Fruit fly (Drosophila melanogaster) whole organism, embryonic: ENCODE data around the gene CG42699.
A peak's percentile ranks its signal among the peaks of the same experiment; 100 is the strongest.

Source experiments
- Atf3 ChIP-seq: fragments of 200-800 bp; sonication (Bioruptor generic); optimal IDR thresholded peaks from 3 replicates; lab custom pipeline; 2016; ENCODE audit warnings: missing biosample characterization, missing genetic modification characterization
- CG11723 ChIP-seq: fragments of 200-800 bp; sonication (Bioruptor generic); optimal IDR thresholded peaks from 2 replicates; lab custom pipeline; 2017; ENCODE audit warnings: missing biosample characterization, mild to moderate bottlenecking, missing genetic modification characterization
- CG13424 ChIP-seq: fragments of 200-800 bp; sonication (Bioruptor generic); optimal IDR thresholded peaks from 2 replicates; lab custom pipeline; 2019; ENCODE audit warnings: missing biosample characterization, mild to moderate bottlenecking, missing genetic modification characterization, moderate library complexity
- CG13624 ChIP-seq: fragments of 200-800 bp; sonication (Bioruptor generic); optimal IDR thresholded peaks from 2 replicates; lab custom pipeline; 2016; ENCODE audit warnings: missing biosample characterization, missing genetic modification characterization
- CG15696 ChIP-seq: fragments of 200-800 bp; sonication (Bioruptor generic); optimal IDR thresholded peaks from 2 replicates; lab custom pipeline; 2019; ENCODE audit warnings: missing biosample characterization, mild to moderate bottlenecking, missing genetic modification characterization, moderate library complexity
- CG17568 ChIP-seq: fragments of 200-800 bp; sonication (Bioruptor generic); optimal IDR thresholded peaks from 2 replicates; lab custom pipeline; 2018; ENCODE audit warnings: missing biosample characterization, mild to moderate bottlenecking, missing genetic modification characterization, moderate library complexity
- CG17829 ChIP-seq: fragments of 200-800 bp; optimal IDR thresholded peaks from 2 replicates; lab custom pipeline; 2019; ENCODE audit warnings: missing biosample characterization, mild to moderate bottlenecking, missing genetic modification characterization, moderate library complexity
- CG2202 ChIP-seq: fragments of 200-800 bp; sonication (Bioruptor generic); optimal IDR thresholded peaks from 2 replicates; lab custom pipeline; 2018; ENCODE audit warnings: missing biosample characterization, mild to moderate bottlenecking, missing genetic modification characterization
- CG30020 ChIP-seq: fragments of 200-800 bp; optimal IDR thresholded peaks from 2 replicates; lab custom pipeline; 2019; ENCODE audit warnings: missing biosample characterization, mild to moderate bottlenecking, missing genetic modification characterization, moderate library complexity
- CG30431 ChIP-seq: fragments of 200-800 bp; sonication (Bioruptor generic); optimal IDR thresholded peaks from 2 replicates; lab custom pipeline; 2017; ENCODE audit warnings: missing biosample characterization, missing genetic modification characterization
- CG32767 ChIP-seq: fragments of 200-800 bp; sonication (Bioruptor generic); IDR thresholded peaks from 2 replicates; pipeline ENCODE4 v1.3.6; 2022; ENCODE audit warnings: missing biosample characterization, missing genetic modification characterization
- CG6254 ChIP-seq: fragments of 200-800 bp; sonication (Bioruptor generic); optimal IDR thresholded peaks from 3 replicates; lab custom pipeline; 2017; ENCODE audit warnings: mild to moderate bottlenecking, missing biosample characterization, missing genetic modification reagents, missing genetic modification characterization
- CG6791 ChIP-seq: fragments of 200-800 bp; sonication (Bioruptor generic); IDR thresholded peaks from 3 replicates; pipeline ENCODE4 v1.3.6; 2022; ENCODE audit warnings: missing biosample characterization, missing genetic modification characterization; ENCODE audit not compliant: partially characterized antibody
- CG9609 ChIP-seq: fragments of 200-800 bp; sonication (Bioruptor generic); optimal IDR thresholded peaks from 3 replicates; lab custom pipeline; 2016; ENCODE audit warnings: missing biosample characterization, missing genetic modification characterization
- CG9727 ChIP-seq: fragments of 200-800 bp; sonication (Bioruptor generic); optimal IDR thresholded peaks from 3 replicates; lab custom pipeline; 2017; ENCODE audit warnings: missing biosample characterization, mild to moderate bottlenecking, missing genetic modification characterization
- CG9817 ChIP-seq: fragments of 200-800 bp; sonication (Bioruptor generic); optimal IDR thresholded peaks from 2 replicates; lab custom pipeline; 2018; ENCODE audit warnings: missing biosample characterization, mild to moderate bottlenecking, missing genetic modification characterization, moderate library complexity
- Camta ChIP-seq: fragments of 200-800 bp; sonication (Bioruptor generic); optimal IDR thresholded peaks from 2 replicates; lab custom pipeline; 2016; ENCODE audit warnings: missing biosample characterization, missing genetic modification characterization
- Deaf1 ChIP-seq: fragments of 200-800 bp; optimal IDR thresholded peaks from 3 replicates; lab custom pipeline; 2019; ENCODE audit warnings: missing biosample characterization, mild to moderate bottlenecking, missing genetic modification characterization, moderate library complexity
- H15 ChIP-seq: fragments of 200-800 bp; sonication (Bioruptor generic); IDR thresholded peaks from 3 replicates; pipeline ENCODE4 v1.3.6; 2022; ENCODE audit warnings: missing biosample characterization, missing genetic modification characterization
- Hmx ChIP-seq: fragments of 200-800 bp; sonication (Bioruptor generic); optimal IDR thresholded peaks from 2 replicates; lab custom pipeline; 2016; ENCODE audit warnings: missing biosample characterization, missing genetic modification characterization
- Max ChIP-seq: fragments of 200-800 bp; sonication (Bioruptor generic); optimal IDR thresholded peaks from 2 replicates; lab custom pipeline; 2016; ENCODE audit warnings: missing biosample characterization, mild to moderate bottlenecking, missing genetic modification characterization
- NC2β ChIP-seq: fragments of 200-800 bp; sonication (Bioruptor generic); optimal IDR thresholded peaks from 2 replicates; lab custom pipeline; 2016; ENCODE audit warnings: missing biosample characterization, missing genetic modification characterization
- Pdp1 ChIP-seq, 2 experiments: fragments of 200-800 bp; sonication (Bioruptor generic); optimal IDR thresholded peaks; 3 replicates each; lab custom pipeline; 2016; ENCODE audit warnings: missing biosample characterization in 2 of 2, missing genetic modification characterization in 2 of 2, mild to moderate bottlenecking in 1 of 2, moderate library complexity in 1 of 2
- Rx ChIP-seq: fragments of 200-800 bp; sonication (Bioruptor generic); IDR thresholded peaks from 2 replicates; pipeline ENCODE4 v1.3.6; 2022; ENCODE audit warnings: missing biosample characterization, missing genetic modification characterization
- Scr ChIP-seq: fragments of 200-800 bp; sonication (Bioruptor generic); IDR thresholded peaks from 2 replicates; pipeline ENCODE4 v1.3.6; 2022; ENCODE audit warnings: missing biosample characterization, missing genetic modification characterization; ENCODE audit not compliant: partially characterized antibody
- Side ChIP-seq: fragments of 200-800 bp; sonication (Bioruptor generic); optimal IDR thresholded peaks from 2 replicates; lab custom pipeline; 2016; ENCODE audit warnings: missing biosample characterization, missing genetic modification characterization
- Ssrp ChIP-seq: fragments of 200-800 bp; sonication (Bioruptor generic); optimal IDR thresholded peaks from 2 replicates; lab custom pipeline; 2018; ENCODE audit warnings: missing biosample characterization, mild to moderate bottlenecking, missing genetic modification characterization, moderate library complexity
- ac ChIP-seq: fragments of 200-800 bp; sonication (Bioruptor generic); optimal IDR thresholded peaks from 3 replicates; lab custom pipeline; 2017; ENCODE audit warnings: missing biosample characterization, mild to moderate bottlenecking, missing genetic modification characterization
- cato ChIP-seq: fragments of 200-800 bp; sonication (Bioruptor generic); optimal IDR thresholded peaks from 2 replicates; lab custom pipeline; 2016; ENCODE audit warnings: missing biosample characterization, missing genetic modification characterization, borderline replicate concordance
- corto ChIP-seq: fragments of 200-800 bp; sonication (Bioruptor generic); optimal IDR thresholded peaks from 2 replicates; lab custom pipeline; 2016; ENCODE audit warnings: missing biosample characterization, mild to moderate bottlenecking, missing genetic modification characterization, moderate library complexity
- croc ChIP-seq: fragments of 200-800 bp; sonication (Bioruptor generic); conservative IDR thresholded peaks from 3 replicates; pipeline ENCODE4 v1.3.6; 2022; ENCODE audit warnings: missing biosample characterization, missing genetic modification characterization
- dmrt99B ChIP-seq: fragments of 200-800 bp; sonication (Bioruptor generic); optimal IDR thresholded peaks from 2 replicates; lab custom pipeline; 2018; ENCODE audit warnings: missing biosample characterization, mild to moderate bottlenecking, missing genetic modification characterization, moderate library complexity
- eyg ChIP-seq: fragments of 200-800 bp; sonication (Bioruptor generic); optimal IDR thresholded peaks from 3 replicates; lab custom pipeline; 2016; ENCODE audit warnings: missing biosample characterization, missing genetic modification characterization
- fd102C ChIP-seq: fragments of 200-800 bp; sonication (Bioruptor generic); optimal IDR thresholded peaks from 2 replicates; lab custom pipeline; 2018; ENCODE audit warnings: missing biosample characterization, mild to moderate bottlenecking, missing genetic modification characterization, moderate library complexity
- fru ChIP-seq: fragments of >200 bp; optimal IDR thresholded peaks from 2 replicates; lab custom pipeline; 2017
- gfzf ChIP-seq: fragments of 200-800 bp; sonication (Bioruptor generic); optimal IDR thresholded peaks from 2 replicates; lab custom pipeline; 2016; ENCODE audit warnings: missing biosample characterization, mild to moderate bottlenecking, missing genetic modification characterization, moderate library complexity
- gt ChIP-seq: fragments of 200-800 bp; sonication (Bioruptor generic); IDR thresholded peaks from 2 replicates; pipeline ENCODE4 v1.3.6; 2022; ENCODE audit warnings: missing biosample characterization, missing genetic modification characterization
- ind ChIP-seq: fragments of 200-800 bp; sonication (Bioruptor generic); optimal IDR thresholded peaks from 3 replicates; lab custom pipeline; 2016; ENCODE audit warnings: missing biosample characterization, missing genetic modification characterization
- kay ChIP-seq: fragments of 200-800 bp; sonication (Bioruptor generic); optimal IDR thresholded peaks from 2 replicates; lab custom pipeline; 2016; ENCODE audit warnings: missing biosample characterization, missing genetic modification characterization
- lab ChIP-seq: fragments of 200-800 bp; sonication (Bioruptor generic); optimal IDR thresholded peaks from 3 replicates; lab custom pipeline; 2017; ENCODE audit warnings: missing biosample characterization, missing genetic modification characterization, mild to moderate bottlenecking, moderate library complexity, missing genetic modification reagents
- lbe ChIP-seq: fragments of 200-800 bp; sonication (Bioruptor generic); optimal IDR thresholded peaks from 2 replicates; lab custom pipeline; 2016; ENCODE audit warnings: missing biosample characterization, mild to moderate bottlenecking, missing genetic modification characterization
- maf-S ChIP-seq: fragments of 200-800 bp; sonication (Bioruptor generic); optimal IDR thresholded peaks from 2 replicates; lab custom pipeline; 2016; ENCODE audit warnings: missing biosample characterization, missing genetic modification characterization
- mirr ChIP-seq: fragments of 200-800 bp; sonication (Bioruptor generic); optimal IDR thresholded peaks from 3 replicates; lab custom pipeline; 2018; ENCODE audit warnings: missing biosample characterization, mild to moderate bottlenecking, missing genetic modification characterization
- pros ChIP-seq: fragments of 200-800 bp; sonication (Bioruptor generic); optimal IDR thresholded peaks from 3 replicates; lab custom pipeline; 2019; ENCODE audit warnings: missing biosample characterization, mild to moderate bottlenecking, missing genetic modification characterization, moderate library complexity
- scrt ChIP-seq: fragments of 200-800 bp; sonication (Bioruptor generic); optimal IDR thresholded peaks from 2 replicates; lab custom pipeline; 2018; ENCODE audit warnings: missing biosample characterization, mild to moderate bottlenecking, missing genetic modification characterization, moderate library complexity
- slp2 ChIP-seq: fragments of 200-800 bp; sonication (Bioruptor generic); optimal IDR thresholded peaks from 2 replicates; lab custom pipeline; 2016; ENCODE audit warnings: missing biosample characterization, missing genetic modification characterization
- stwl ChIP-seq: fragments of 200-800 bp; sonication (Bioruptor generic); optimal IDR thresholded peaks from 3 replicates; lab custom pipeline; 2018; ENCODE audit warnings: missing biosample characterization, mild to moderate bottlenecking, missing genetic modification characterization, moderate library complexity
- vvl ChIP-seq: fragments of 200-800 bp; sonication (Bioruptor generic); IDR thresholded peaks from 2 replicates; pipeline ENCODE4 v1.3.6; 2022; ENCODE audit warnings: missing biosample characterization, missing genetic modification characterization
- wdn ChIP-seq: fragments of 200-800 bp; sonication (Bioruptor generic); IDR thresholded peaks from 2 replicates; pipeline ENCODE4 v1.3.6; 2022; ENCODE audit warnings: missing biosample characterization, missing genetic modification characterization
- wor ChIP-seq: fragments of 200-800 bp; sonication (Bioruptor generic); IDR thresholded peaks from 2 replicates; pipeline ENCODE4 v1.3.6; 2022; ENCODE audit warnings: missing biosample characterization, missing genetic modification characterization
- zf30C ChIP-seq: fragments of 200-800 bp; sonication (Bioruptor generic); optimal IDR thresholded peaks from 3 replicates; lab custom pipeline; 2018; ENCODE audit warnings: missing biosample characterization, mild to moderate bottlenecking, missing genetic modification characterization

CG42699 gene

DNA sequence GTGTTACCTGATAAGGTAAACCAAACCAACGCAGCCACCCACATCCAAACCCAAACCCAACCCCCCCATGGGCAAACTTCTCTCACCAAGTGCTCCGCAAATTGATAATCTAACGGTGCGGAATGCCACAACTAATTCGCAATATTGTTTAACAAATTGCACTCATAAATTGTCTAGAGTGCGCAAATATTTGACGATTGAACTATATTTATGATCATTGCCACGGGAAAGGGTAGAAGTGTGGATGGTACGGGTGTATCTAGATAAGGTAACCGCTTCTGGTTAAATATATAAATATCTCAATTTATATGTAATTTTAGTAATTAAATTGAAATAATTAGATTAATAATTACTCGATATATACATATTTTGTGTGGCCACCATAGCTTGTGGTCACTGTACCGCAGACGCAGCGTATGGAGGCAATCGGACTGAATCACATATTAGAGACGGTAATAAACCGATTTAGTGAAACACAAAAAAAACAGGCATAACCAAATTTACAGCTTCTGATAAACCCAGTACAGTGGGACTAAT lies 45.8 kb upstream of the CG42699 start (continued):
- TF ChIP-seq lbe (GFP tag; lab: Kevin White, UChicago) (peak; percentile 67), Rx (peak; percentile 21; the same call in 1 of the 2 replicates), Hmx (GFP tag; lab: Kevin White, UChicago) (no peak), CG6254 (GFP tag; lab: Kevin White, UChicago) (no peak), vvl (GFP tag; lab: Robert Waterston, UW) (peak; percentile 76), Side (no peak), fru (lab: Kevin White, UChicago) (no peak), H15 (GFP tag; lab: Robert Waterston, UW) (no peak), pros (GFP tag; lab: Kevin White, UChicago) (no peak), CG30431 (GFP tag; lab: Kevin White, UChicago) (no peak), stwl (tag; lab: Kevin White, UChicago) (no peak), scrt (GFP tag; lab: Kevin White, UChicago) (peak; percentile 58), CG11723 (GFP tag; lab: Kevin White, UChicago) (no peak), ac (GFP tag; lab: Kevin White, UChicago) (no peak), kay (GFP tag; lab: Kevin White, UChicago) (no peak), CG17829 (tag; lab: Kevin White, UChicago) (peak; percentile 5), gfzf (GFP tag; lab: Kevin White, UChicago) (no peak), zf30C (GFP tag; lab: Kevin White, UChicago) (no peak), Scr (no peak), ind (GFP tag; lab: Kevin White, UChicago) (peak; percentile 58), CG30020 (tag; lab: Kevin White, UChicago) (no peak), fd102C (GFP tag; lab: Kevin White, UChicago) (no peak), CG9727 (GFP tag; lab: Kevin White, UChicago) (peak; percentile 59), CG15696 (no peak), lab (GFP tag; lab: Kevin White, UChicago) (peak; percentile 87), Camta (GFP tag; lab: Kevin White, UChicago) (no peak), CG17568 (GFP tag; lab: Kevin White, UChicago) (peak; percentile 52), CG9817 (tag; lab: Kevin White, UChicago) (peak; percentile 75), wor (GFP tag; lab: Robert Waterston, UW) (no peak), Ssrp (no peak), cato (no peak), CG32767 (0 out of 2 replicates have a peak, but pooled peaks have one; percentile 17), gt (no peak), slp2 (GFP tag; lab: Kevin White, UChicago) (no peak), CG13424 (tag; lab: Kevin White, UChicago) (peak; percentile 62), croc (GFP tag; lab: Robert Waterston, UW) (no peak), CG9609 (GFP tag; lab: Kevin White, UChicago) (no peak), maf-S (GFP tag; lab: Kevin White, UChicago) (no peak), CG6791 (no peak), mirr (GFP tag; lab: Kevin White, UChicago) (no peak), wdn (GFP tag; lab: Robert Waterston, UW) (peak; percentile 69), NC2β (no peak), Atf3 (GFP tag; lab: Kevin White, UChicago) (no peak), Pdp1 (GFP tag; optimal IDR thresholded peaks at IDR 0.05; lab: Kevin White, UChicago) (peak in 1 of 2 experiments; percentile 5), eyg (GFP tag; lab: Kevin White, UChicago) (no peak), Max (peak; percentile 1), CG13624 (no peak), dmrt99B (tag; lab: Kevin White, UChicago) (peak; percentile 56), corto (GFP tag; lab: Kevin White, UChicago) (peak; percentile 43), Deaf1 (tag; lab: Kevin White, UChicago) (peak; percentile 27), CG2202 (no peak)
